Worm (Caenorhabditis elegans) whole organism, L2 larva: ENCODE data around the gene gst-32.
A peak's percentile ranks its signal among the peaks of the same experiment; 100 is the strongest.

ENCODE experiments used
- C34F6.9 ChIP-seq: fragments of 150-350 bp; optimal IDR thresholded peaks from 2 replicates; lab custom pipeline; 2014; ENCODE audit warnings: missing biosample characterization, missing genetic modification characterization
- F13H6.1 ChIP-seq: sonication (generic microtip); optimal IDR thresholded peaks from 2 replicates; lab custom pipeline; 2016; ENCODE audit warnings: missing genetic modification characterization, missing compliant biosample characterization
- Y55F3AM.14 ChIP-seq: fragments of 200-800 bp; sonication (Bioruptor generic); optimal IDR thresholded peaks from 2 replicates; lab custom pipeline; 2018; ENCODE audit warnings: mild to moderate bottlenecking, missing genetic modification characterization, missing compliant biosample characterization
- ZK546.5 ChIP-seq: sonication (generic microtip); optimal IDR thresholded peaks from 2 replicates; lab custom pipeline; 2017; ENCODE audit warnings: missing biosample characterization, missing genetic modification characterization
- alr-1 ChIP-seq: fragments of 150-350 bp; optimal IDR thresholded peaks from 2 replicates; lab custom pipeline; 2014; ENCODE audit warnings: missing biosample characterization, missing genetic modification characterization
- aly-2 ChIP-seq: fragments of 150-350 bp; optimal IDR thresholded peaks from 2 replicates; lab custom pipeline; 2014; ENCODE audit warnings: missing biosample characterization, missing genetic modification characterization
- ama-1 ChIP-seq: fragments of 150-350 bp; optimal IDR thresholded peaks from 2 replicates; lab custom pipeline; 2018; ENCODE audit warnings: inconsistent platforms
- blmp-1 ChIP-seq: sonication (generic microtip); optimal IDR thresholded peaks from 2 replicates; lab custom pipeline; 2017; ENCODE audit warnings: missing genetic modification characterization, mild to moderate bottlenecking, missing compliant biosample characterization, antibody characterized with exemption, moderate library complexity; ENCODE audit not compliant: insufficient read depth
- ceh-82 ChIP-seq: fragments of 150-350 bp; optimal IDR thresholded peaks from 2 replicates; lab custom pipeline; 2014; ENCODE audit warnings: missing biosample characterization, missing genetic modification characterization
- crh-2 ChIP-seq: sonication (generic microtip); optimal IDR thresholded peaks from 2 replicates; lab custom pipeline; 2017; ENCODE audit warnings: missing biosample characterization, missing genetic modification characterization
- elt-1 ChIP-seq: fragments of 150-350 bp; optimal IDR thresholded peaks from 2 replicates; lab custom pipeline; 2014; ENCODE audit warnings: missing biosample characterization, missing genetic modification characterization
- elt-3 ChIP-seq: sonication (generic microtip); optimal IDR thresholded peaks from 2 replicates; lab custom pipeline; 2017; ENCODE audit warnings: missing biosample characterization, missing genetic modification characterization
- fos-1 ChIP-seq: fragments of 150-350 bp; optimal IDR thresholded peaks from 2 replicates; lab custom pipeline; 2014; ENCODE audit warnings: missing biosample characterization, missing genetic modification characterization
- gmeb-1 ChIP-seq: fragments of 150-350 bp; optimal IDR thresholded peaks from 2 replicates; lab custom pipeline; 2014; ENCODE audit warnings: missing biosample characterization, missing genetic modification characterization
- lin-11 ChIP-seq: fragments of 150-350 bp; sonication (generic microtip); optimal IDR thresholded peaks from 2 replicates; lab custom pipeline; 2014; ENCODE audit warnings: missing biosample characterization, missing genetic modification characterization, inconsistent platforms, mixed read lengths
- lin-13 ChIP-seq: fragments of 150-350 bp; optimal IDR thresholded peaks from 2 replicates; lab custom pipeline; 2014; ENCODE audit warnings: missing biosample characterization, missing genetic modification reagents, missing genetic modification characterization
- lin-39 ChIP-seq: fragments of 150-350 bp; optimal IDR thresholded peaks from 2 replicates; lab custom pipeline; 2014; ENCODE audit warnings: missing biosample characterization, missing genetic modification reagents, missing genetic modification characterization
- mab-5 ChIP-seq: fragments of 150-350 bp; optimal IDR thresholded peaks from 2 replicates; lab custom pipeline; 2014; ENCODE audit warnings: missing biosample characterization, missing genetic modification characterization
- mbf-1 ChIP-seq: sonication (generic microtip); optimal IDR thresholded peaks from 2 replicates; lab custom pipeline; 2017; ENCODE audit warnings: missing biosample characterization, missing genetic modification characterization
- mdl-1 ChIP-seq, 2 experiments: fragments of 150-350 bp in 1 of 2; sonication (generic microtip) in 1 of 2; optimal IDR thresholded peaks; 2 replicates each; lab custom pipeline; 2017; ENCODE audit warnings: missing biosample characterization in 2 of 2, missing genetic modification characterization in 2 of 2
- nhr-10 ChIP-seq: sonication (generic microtip); optimal IDR thresholded peaks from 2 replicates; lab custom pipeline; 2017; ENCODE audit warnings: missing biosample characterization, missing genetic modification characterization
- nhr-11 ChIP-seq: fragments of 150-350 bp; optimal IDR thresholded peaks from 2 replicates; lab custom pipeline; 2014; ENCODE audit warnings: missing biosample characterization, missing genetic modification characterization
- nhr-12 ChIP-seq: fragments of 150-350 bp; optimal IDR thresholded peaks from 2 replicates; lab custom pipeline; 2014; ENCODE audit warnings: missing biosample characterization, missing genetic modification characterization
- nhr-129 ChIP-seq: fragments of 150-350 bp; optimal IDR thresholded peaks from 2 replicates; lab custom pipeline; 2014; ENCODE audit warnings: missing biosample characterization, missing genetic modification characterization
- nhr-21 ChIP-seq: fragments of 150-350 bp; optimal IDR thresholded peaks from 2 replicates; lab custom pipeline; 2014; ENCODE audit warnings: missing biosample characterization, missing genetic modification characterization
- nhr-237 ChIP-seq: fragments of 150-350 bp; optimal IDR thresholded peaks from 2 replicates; lab custom pipeline; 2014; ENCODE audit warnings: missing biosample characterization, missing genetic modification characterization
- nhr-25 ChIP-seq: fragments of 150-350 bp; sonication (generic microtip); optimal IDR thresholded peaks from 3 replicates; lab custom pipeline; 2014; ENCODE audit warnings: missing biosample characterization, missing genetic modification characterization
- nhr-6 ChIP-seq: fragments of 150-350 bp; optimal IDR thresholded peaks from 2 replicates; lab custom pipeline; 2014; ENCODE audit warnings: missing biosample characterization, missing genetic modification characterization
- nhr-77 ChIP-seq: fragments of 150-350 bp; optimal IDR thresholded peaks from 2 replicates; lab custom pipeline; 2014; ENCODE audit warnings: missing biosample characterization, missing genetic modification characterization
- peb-1 ChIP-seq: fragments of 150-350 bp; optimal IDR thresholded peaks from 2 replicates; lab custom pipeline; 2014; ENCODE audit warnings: missing biosample characterization, missing genetic modification characterization
- sem-4 ChIP-seq: fragments of 150-350 bp; optimal IDR thresholded peaks from 2 replicates; lab custom pipeline; 2014; ENCODE audit warnings: missing biosample characterization, missing genetic modification reagents, missing genetic modification characterization
- skn-1 ChIP-seq: sonication (generic microtip); optimal IDR thresholded peaks from 2 replicates; lab custom pipeline; 2017; ENCODE audit warnings: missing biosample characterization, missing genetic modification characterization
- sma-3 ChIP-seq: sonication (generic microtip); optimal IDR thresholded peaks from 2 replicates; lab custom pipeline; 2016; ENCODE audit warnings: missing genetic modification reagents, missing genetic modification characterization, missing compliant biosample characterization
- snpc-4 ChIP-seq: fragments of 150-350 bp; optimal IDR thresholded peaks from 2 replicates; lab custom pipeline; 2014; ENCODE audit warnings: missing biosample characterization, missing genetic modification characterization
- unc-55 ChIP-seq: fragments of 150-350 bp; sonication (generic microtip); optimal IDR thresholded peaks from 3 replicates; lab custom pipeline; 2014; ENCODE audit warnings: missing biosample characterization, missing genetic modification reagents, missing genetic modification characterization
- unc-62 ChIP-seq: fragments of 150-350 bp; optimal IDR thresholded peaks from 2 replicates; lab custom pipeline; 2014; ENCODE audit warnings: missing biosample characterization, missing genetic modification reagents, missing genetic modification characterization
- zag-1 ChIP-seq: fragments of 150-350 bp; optimal IDR thresholded peaks from 2 replicates; lab custom pipeline; 2014; ENCODE audit warnings: missing biosample characterization, missing genetic modification characterization
- ztf-1 ChIP-seq: fragments of 200-800 bp; sonication (Bioruptor generic); conservative IDR thresholded peaks from 2 replicates; pipeline ENCODE4 v1.3.6; 2022; ENCODE audit warnings: missing genetic modification characterization, missing compliant biosample characterization
- ztf-11 ChIP-seq: sonication (generic microtip); optimal IDR thresholded peaks from 2 replicates; lab custom pipeline; 2017; ENCODE audit warnings: missing biosample characterization, missing genetic modification characterization
- ztf-4 ChIP-seq: fragments of 150-350 bp; optimal IDR thresholded peaks from 2 replicates; lab custom pipeline; 2014; ENCODE audit warnings: missing biosample characterization, missing genetic modification characterization

gst-32 gene

ce11 chrII:15205346-15205745 is 27.0 kb upstream of the gst-32 start (continued):
- TF ChIP-seq C34F6.9 (tag; lab: Kevin White, UChicago) = peak; percentile 38
- peak; percentile 58 for TF ChIP-seq nhr-129 (tag; lab: Kevin White, UChicago)
- peak; percentile 67 for TF ChIP-seq blmp-1
- TF ChIP-seq Y55F3AM.14 = no peak
- no peak for TF ChIP-seq nhr-10
- TF ChIP-seq sma-3 = peak; percentile 81
- no peak for TF ChIP-seq lin-39 (tag; lab: Kevin White, UChicago)
- no peak for TF ChIP-seq aly-2
- no peak for TF ChIP-seq snpc-4 (tag; lab: Kevin White, UChicago)
- TF ChIP-seq nhr-25 (tag; lab: Kevin White, UChicago) = peak; percentile 71
- TF ChIP-seq, all 48 proteins: peak for 15

ce11 chrII:15204069-15204850 is 25.9 kb upstream of the gst-32 start:
- TF ChIP-seq nhr-25 (tag; lab: Kevin White, UChicago) (peak; percentile 55), Y55F3AM.14 (no peak)

- TF ChIP-seq ceh-82 (tag; lab: Kevin White, UChicago) (no peak), nhr-10 (no peak), nhr-6 (tag; lab: Kevin White, UChicago) (no peak), sem-4 (no peak), lin-13 (GFP tag; lab: Kevin White, UChicago) (no peak), sma-3 (no peak), F13H6.1 (peak; percentile 17), ztf-11 (tag; lab: Kevin White, UChicago) (no peak), unc-62 (GFP tag; lab: Kevin White, UChicago) (no peak), mab-5 (tag; lab: Kevin White, UChicago) (no peak), ZK546.5 (no peak), elt-1 (tag; lab: Kevin White, UChicago) (no peak), nhr-25 (tag; lab: Kevin White, UChicago) (peak; percentile 75), nhr-237 (tag; lab: Kevin White, UChicago) (no peak), nhr-77 (tag; lab: Kevin White, UChicago) (no peak), blmp-1 (peak; percentile 67), skn-1 (tag; lab: Kevin White, UChicago) (no peak), ztf-1 (GFP tag; lab: Robert Waterston, UW) (no peak), elt-3 (no peak), unc-55 (GFP tag; lab: Kevin White, UChicago) (no peak), ztf-4 (tag; lab: Kevin White, UChicago) (peak; percentile 14), nhr-12 (tag; lab: Kevin White, UChicago) (no peak), nhr-21 (tag; lab: Kevin White, UChicago) (no peak), lin-11 (tag; lab: Kevin White, UChicago) (no peak), ama-1 (lab: Kevin White, UChicago) (no peak), mbf-1 (tag; lab: Kevin White, UChicago) (no peak), aly-2 (no peak), C34F6.9 (tag; lab: Kevin White, UChicago) (no peak), alr-1 (tag; lab: Kevin White, UChicago) (no peak), snpc-4 (tag; lab: Kevin White, UChicago) (no peak), crh-2 (no peak), gmeb-1 (tag; lab: Kevin White, UChicago) (no peak), mdl-1 (tag; optimal IDR thresholded peaks at IDR 0.05; lab: Kevin White, UChicago) (no peak), fos-1 (tag; lab: Kevin White, UChicago) (no peak), nhr-129 (tag; lab: Kevin White, UChicago) (no peak), nhr-11 (tag; lab: Kevin White, UChicago) (no peak), zag-1 (tag; lab: Kevin White, UChicago) (no peak), lin-39 (tag; lab: Kevin White, UChicago) (no peak), peb-1 (tag; lab: Kevin White, UChicago) (peak; percentile 62)
These were observed 25.1 kb upstream of the gst-32 start for ce11 chrII:15203398-15204068.
